Fruit fly (Drosophila melanogaster): ENCODE results near the gene CG32152.

CG32152 gene

DNA sequence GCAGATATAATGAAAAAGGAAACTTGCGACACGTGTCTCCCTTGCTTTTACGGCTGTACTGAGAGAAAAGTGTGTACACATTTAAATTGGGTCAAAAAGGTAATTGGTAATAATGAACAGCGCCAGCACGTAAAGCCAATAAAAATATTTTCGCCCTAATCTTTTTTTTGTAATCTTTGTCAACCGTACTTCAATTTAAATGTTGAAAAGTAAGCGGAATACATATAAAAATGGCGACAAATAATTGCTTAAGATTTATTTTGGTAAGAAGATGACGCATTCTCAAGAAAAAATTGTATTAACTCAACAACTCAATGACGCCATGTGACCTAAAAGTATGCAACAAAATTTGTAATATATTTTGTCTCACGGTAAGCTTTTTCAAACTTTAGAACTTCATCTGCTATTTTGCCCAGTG lies 4.0 kb upstream of the CG32152 start (continued):
- TF ChIP-seq D19A (tag; optimal IDR thresholded peaks at IDR 0.05) (no peak), amos (GFP tag; IDR thresholded peaks at IDR 0.05; ENCODE audit: partially characterized antibody) (no peak), Xrp1 (GFP tag; IDR thresholded peaks at IDR 0.05) (no peak), so (GFP tag; IDR thresholded peaks at IDR 0.05) (no peak), Deaf1 (tag; optimal IDR thresholded peaks at IDR 0.05) (no peak), jing (GFP tag; optimal IDR thresholded peaks at IDR 0.05) (no peak), luna (GFP tag; optimal IDR thresholded peaks at IDR 0.05) (no peak), BEAF-32 (GFP tag; optimal IDR thresholded peaks at IDR 0.05) (no peak), CG8281 (tag; optimal IDR thresholded peaks at IDR 0.05) (no peak), CG7271 (tag; optimal IDR thresholded peaks at IDR 0.05) (no peak), Bgb (GFP tag; IDR thresholded peaks at IDR 0.05; ENCODE audit: partially characterized antibody) (no peak), CG7556 (GFP tag; optimal IDR thresholded peaks at IDR 0.05) (peak; percentile 79), CG2678 (tag; optimal IDR thresholded peaks at IDR 0.05) (peak; percentile 68), CkIIα-i1 (GFP tag; IDR thresholded peaks at IDR 0.05) (no peak), CG3281 (GFP tag; optimal IDR thresholded peaks at IDR 0.05) (peak; percentile 57), CG3995 (GFP tag; optimal IDR thresholded peaks at IDR 0.05) (no peak), crc (GFP tag; optimal IDR thresholded peaks at IDR 0.05) (no peak), chn (GFP tag; optimal IDR thresholded peaks at IDR 0.05) (no peak), CG11398 (GFP tag; optimal IDR thresholded peaks at IDR 0.05) (no peak), CG17186 (GFP tag; optimal IDR thresholded peaks at IDR 0.05) (no peak), CG6272 (GFP tag; IDR thresholded peaks at IDR 0.05) (no peak), B-H1 (GFP tag; IDR thresholded peaks at IDR 0.05) (no peak), Nf-YB (GFP tag; optimal IDR thresholded peaks at IDR 0.05) (no peak), CG18262 (tag; optimal IDR thresholded peaks at IDR 0.05) (peak; percentile 20), CG7963 (GFP tag; IDR thresholded peaks at IDR 0.05; ENCODE audit: partially characterized antibody) (no peak), CG30431 (GFP tag; optimal IDR thresholded peaks at IDR 0.05) (no peak), Mrtf (GFP tag; IDR thresholded peaks at IDR 0.05) (no peak), MESR4 (GFP tag; optimal IDR thresholded peaks at IDR 0.05) (no peak), CG30403 (GFP tag; optimal IDR thresholded peaks at IDR 0.05) (peak; percentile 56), TFAM (GFP tag; optimal IDR thresholded peaks at IDR 0.05) (no peak), sens (GFP tag) (peak; percentile 83), CG14441 (GFP tag; IDR thresholded peaks at IDR 0.05) (no peak), zfh2 (GFP tag; optimal IDR thresholded peaks at IDR 0.05) (no peak), Pdp1 (GFP tag; optimal IDR thresholded peaks at IDR 0.05) (no peak), yki (optimal IDR thresholded peaks at IDR 0.05) (no peak), en (GFP tag; optimal IDR thresholded peaks at IDR 0.05) (no peak), CG12391 (tag; optimal IDR thresholded peaks at IDR 0.05) (peak; percentile 18), toy (GFP tag; IDR thresholded peaks at IDR 0.05) (no peak), CG10462 (GFP tag; optimal IDR thresholded peaks at IDR 0.05) (no peak), caup (GFP tag; optimal IDR thresholded peaks at IDR 0.05; ENCODE audit: severe bottlenecking) (peak; percentile 28), dmrt99B (tag; optimal IDR thresholded peaks at IDR 0.05) (peak; percentile 59), CG4282 (GFP tag; optimal IDR thresholded peaks at IDR 0.05) (no peak), sens-2 (GFP tag; IDR thresholded peaks at IDR 0.05) (no peak), CG5245 (GFP tag; optimal IDR thresholded peaks at IDR 0.05) (no peak), CG13296 (GFP tag; optimal IDR thresholded peaks at IDR 0.05) (peak; percentile 27), z (GFP tag; IDR thresholded peaks at IDR 0.05) (no peak), CG17612 (GFP tag; IDR thresholded peaks at IDR 0.05) (no peak), disco-r (GFP tag; optimal IDR thresholded peaks at IDR 0.05) (no peak), twi (tag; optimal IDR thresholded peaks at IDR 0.05) (no peak), BtbVII (GFP tag; optimal IDR thresholded peaks at IDR 0.05) (peak; percentile 22), fd96Cb (tag; optimal IDR thresholded peaks at IDR 0.05) (no peak), CG14050 (GFP tag; IDR thresholded peaks at IDR 0.05) (no peak)
